Worm (Caenorhabditis elegans) whole organism, early embryonic: Measurements from ENCODE around the gene nhr-102.

Experiments used
- B0310.2 ChIP-seq: sonication (generic microtip); optimal IDR thresholded peaks from 2 replicates; lab custom pipeline; 2016; ENCODE audit warnings: mild to moderate bottlenecking, missing genetic modification characterization, missing compliant biosample characterization
- F13C5.2 ChIP-seq: sonication (generic microtip); optimal IDR thresholded peaks from 2 replicates; lab custom pipeline; 2017; ENCODE audit warnings: mild to moderate bottlenecking, missing genetic modification characterization, inconsistent platforms, missing compliant biosample characterization
- ama-1 ChIP-seq: fragments of 150-350 bp; optimal IDR thresholded peaks from 2 replicates; lab custom pipeline; 2014
- ceh-13 ChIP-seq: fragments of 200-800 bp; sonication (Bioruptor generic); optimal IDR thresholded peaks from 2 replicates; lab custom pipeline; 2018; ENCODE audit warnings: mild to moderate bottlenecking, missing genetic modification characterization, missing compliant biosample characterization
- ceh-36 ChIP-seq: sonication (generic microtip); optimal IDR thresholded peaks from 2 replicates; lab custom pipeline; 2016; ENCODE audit warnings: missing genetic modification characterization, inconsistent platforms, missing compliant biosample characterization
- flt-1 ChIP-seq: fragments of 200-800 bp; sonication (Bioruptor generic); IDR thresholded peaks from 2 replicates; pipeline ENCODE4 v1.3.6; 2022; ENCODE audit warnings: missing genetic modification characterization, missing compliant biosample characterization
- hmg-4 ChIP-seq: fragments of 200-800 bp; sonication (Bioruptor generic); optimal IDR thresholded peaks from 2 replicates; lab custom pipeline; 2018; ENCODE audit warnings: mild to moderate bottlenecking, missing genetic modification characterization, missing compliant biosample characterization
- hnd-1 ChIP-seq: sonication (generic microtip); optimal IDR thresholded peaks from 2 replicates; lab custom pipeline; 2016; ENCODE audit warnings: missing genetic modification characterization, missing compliant biosample characterization
- sea-1 ChIP-seq: fragments of 200-800 bp; sonication (Bioruptor generic); conservative IDR thresholded peaks from 2 replicates; pipeline ENCODE4 v1.3.6; 2022; ENCODE audit warnings: missing genetic modification characterization, missing compliant biosample characterization
- tbx-11 ChIP-seq: fragments of 200-800 bp; sonication (Bioruptor generic); IDR thresholded peaks from 2 replicates; pipeline ENCODE4 v1.3.6; 2022; ENCODE audit warnings: missing genetic modification characterization, missing compliant biosample characterization
- tbx-37 ChIP-seq: fragments of 200-800 bp; sonication (Bioruptor generic); conservative IDR thresholded peaks from 2 replicates; pipeline ENCODE4 v1.3.6; 2022; ENCODE audit warnings: missing genetic modification reagents, missing genetic modification characterization, missing compliant biosample characterization

- no peak for TF ChIP-seq hnd-1 (tag; lab: Kevin White, UChicago)
- no peak for TF ChIP-seq ama-1 (lab: Kevin White, UChicago)
- TF ChIP-seq flt-1: no peak
- TF ChIP-seq sea-1: no peak
- no peak for TF ChIP-seq F13C5.2 (tag; lab: Kevin White, UChicago)
- no peak for TF ChIP-seq ceh-36 (tag; lab: Kevin White, UChicago)
- no peak for TF ChIP-seq hmg-4 (GFP tag; lab: Kevin White, UChicago)
- no peak for TF ChIP-seq tbx-11 (GFP tag; lab: Robert Waterston, UW)
- no peak for TF ChIP-seq tbx-37
- TF ChIP-seq ceh-13: no peak
- no peak for TF ChIP-seq B0310.2 (tag; lab: Kevin White, UChicago)
Measured at ce11 chrV:15872273-15872672, 3.9 kb downstream of the nhr-102 start, which contains the start of gene str-56.
